Worm (Caenorhabditis elegans): ENCODE results near the gene nep-4.

- peak; percentile 70 for TF ChIP-seq gei-8 (GFP tag; optimal IDR thresholded peaks at IDR 0.05)
- TF ChIP-seq madf-9 (GFP tag; conservative IDR thresholded peaks at IDR 0.05) = peak; percentile 90
- TF ChIP-seq unc-62 (GFP tag; optimal IDR thresholded peaks at IDR 0.05 in 1 of 2) = peak in 1 of 2 experiments; percentile 53
- TF ChIP-seq unc-62 (tag; optimal IDR thresholded peaks at IDR 0.05) = no peak
- TF ChIP-seq snpc-4 (tag; optimal IDR thresholded peaks at IDR 0.05) = no peak
- TF ChIP-seq F49E8.2 (tag; optimal IDR thresholded peaks at IDR 0.05; ENCODE audit: borderline replicate concordance) = peak; percentile 68
Measured at ce11 chrX:6867707-6868106, 4.5 kb upstream of the nep-4 start.

Data from whole organism, L4 larva.